Worm (Caenorhabditis elegans) whole organism, young adult: ENCODE data around the gene C50F4.8.
A peak's percentile ranks its signal among the peaks of the same experiment; 100 is the strongest.

ENCODE experiments used
- B0261.1 ChIP-seq: sonication (generic microtip); optimal IDR thresholded peaks from 2 replicates; lab custom pipeline; 2016; ENCODE audit warnings: mild to moderate bottlenecking, missing genetic modification characterization, moderate library complexity, missing compliant biosample characterization
- Y53G8AR.9 ChIP-seq: fragments of 200-800 bp; sonication (Bioruptor generic); conservative IDR thresholded peaks from 2 replicates; pipeline ENCODE4 v1.3.6; 2022; ENCODE audit warnings: missing genetic modification reagents, missing genetic modification characterization, missing compliant biosample characterization
- athp-1 ChIP-seq: sonication (generic microtip); optimal IDR thresholded peaks from 2 replicates; lab custom pipeline; 2017; ENCODE audit warnings: mild to moderate bottlenecking, missing genetic modification characterization, missing compliant biosample characterization
- ceh-40 ChIP-seq: fragments of 200-800 bp; sonication (Bioruptor generic); IDR thresholded peaks from 2 replicates; pipeline ENCODE4 v1.3.6; 2022; ENCODE audit warnings: missing genetic modification characterization, missing compliant biosample characterization
- ceh-58 ChIP-seq: fragments of 200-800 bp; sonication (Bioruptor generic); IDR thresholded peaks from 2 replicates; pipeline ENCODE4 v1.3.6; 2022; ENCODE audit warnings: missing genetic modification characterization, missing compliant biosample characterization
- dox-1 ChIP-seq: fragments of 200-800 bp; sonication (Bioruptor generic); IDR thresholded peaks from 2 replicates; pipeline ENCODE4 v1.3.6; 2022; ENCODE audit warnings: missing genetic modification reagents, missing genetic modification characterization, missing compliant biosample characterization
- ets-4 ChIP-seq: fragments of 200-800 bp; sonication (Bioruptor generic); optimal IDR thresholded peaks from 2 replicates; lab custom pipeline; 2018; ENCODE audit warnings: mild to moderate bottlenecking, missing genetic modification characterization, missing compliant biosample characterization
- him-1 ChIP-seq: sonication (generic microtip); optimal IDR thresholded peaks from 2 replicates; lab custom pipeline; 2016; ENCODE audit warnings: missing genotype, missing genetic modification reagents, missing genetic modification characterization, missing compliant biosample characterization
- hsf-1 ChIP-seq: fragments of 200-800 bp; sonication (Bioruptor generic); IDR thresholded peaks from 2 replicates; pipeline ENCODE4 v1.3.6; 2022; ENCODE audit warnings: missing genetic modification reagents, missing genetic modification characterization, missing compliant biosample characterization
- let-526 ChIP-seq: fragments of 200-800 bp; sonication (Bioruptor generic); IDR thresholded peaks from 2 replicates; pipeline ENCODE4 v1.3.6; 2022; ENCODE audit warnings: missing genetic modification reagents, missing genetic modification characterization, missing compliant biosample characterization
- lir-1 ChIP-seq: fragments of 200-800 bp; sonication (Bioruptor generic); conservative IDR thresholded peaks from 2 replicates; pipeline ENCODE4 v1.3.6; 2022; ENCODE audit warnings: missing genetic modification reagents, missing genetic modification characterization, missing compliant biosample characterization
- lsy-27 ChIP-seq: sonication (generic microtip); optimal IDR thresholded peaks from 2 replicates; lab custom pipeline; 2017; ENCODE audit warnings: missing genetic modification characterization, mild to moderate bottlenecking, missing compliant biosample characterization, antibody characterized with exemption, missing genotype, borderline replicate concordance; ENCODE audit not compliant: insufficient read depth
- mes-4 ChIP-seq: sonication (generic microtip); optimal IDR thresholded peaks from 2 replicates; lab custom pipeline; 2016; ENCODE audit warnings: missing genotype, missing genetic modification characterization, missing compliant biosample characterization
- sdz-38 ChIP-seq: sonication (generic microtip); optimal IDR thresholded peaks from 2 replicates; lab custom pipeline; 2016; ENCODE audit warnings: missing genotype, missing genetic modification characterization, missing compliant biosample characterization
- snpc-1.1 ChIP-seq: sonication (generic microtip); optimal IDR thresholded peaks from 2 replicates; lab custom pipeline; 2017; ENCODE audit warnings: missing genetic modification characterization, mild to moderate bottlenecking, missing compliant biosample characterization, antibody characterized with exemption, moderate library complexity, missing genotype, missing genetic modification reagents; ENCODE audit not compliant: insufficient read depth
- zfh-2 ChIP-seq: fragments of 200-800 bp; sonication (Bioruptor generic); conservative IDR thresholded peaks from 2 replicates; pipeline ENCODE4 v1.3.6; 2022; ENCODE audit warnings: missing genetic modification reagents, missing genetic modification characterization, missing compliant biosample characterization
- ztf-26 ChIP-seq: sonication (generic microtip); optimal IDR thresholded peaks from 2 replicates; lab custom pipeline; 2017; ENCODE audit warnings: missing genetic modification characterization, missing compliant biosample characterization
- ztf-6 ChIP-seq: fragments of 200-800 bp; sonication (Bioruptor generic); IDR thresholded peaks from 2 replicates; pipeline ENCODE4 v1.3.6; 2022; ENCODE audit warnings: missing genetic modification reagents, missing genetic modification characterization, missing compliant biosample characterization

C50F4.8 gene

DNA sequence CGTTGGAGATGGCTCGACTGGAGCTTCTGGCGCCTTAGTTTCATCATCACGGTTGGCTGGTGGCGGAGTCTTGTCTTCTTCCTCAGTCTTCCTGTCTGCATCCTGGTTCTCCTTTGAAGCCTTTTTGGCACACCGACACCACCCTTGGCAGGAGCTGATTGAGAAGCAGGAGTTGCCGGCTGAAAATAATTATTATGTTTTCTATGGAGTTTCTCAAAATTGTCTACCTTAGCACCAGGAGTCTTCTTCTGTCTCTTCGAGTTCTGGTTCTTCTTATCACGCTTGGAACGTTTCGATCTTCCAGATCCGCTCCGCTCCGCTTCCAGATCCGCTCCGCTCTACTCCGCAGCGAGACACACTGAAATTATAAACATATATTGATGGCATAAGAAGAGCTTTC is 38.1 kb downstream of the C50F4.8 start, which contains the start of gene K06A4.6:
TSS of gene K06A4.6 (minus strand) at position 101 of the 400 bp plus-strand sequence.
- TF ChIP-seq athp-1 (tag; lab: Kevin White, UChicago): no peak
- peak; percentile 60 for TF ChIP-seq zfh-2 (GFP tag; lab: Robert Waterston, UW)

DNA sequence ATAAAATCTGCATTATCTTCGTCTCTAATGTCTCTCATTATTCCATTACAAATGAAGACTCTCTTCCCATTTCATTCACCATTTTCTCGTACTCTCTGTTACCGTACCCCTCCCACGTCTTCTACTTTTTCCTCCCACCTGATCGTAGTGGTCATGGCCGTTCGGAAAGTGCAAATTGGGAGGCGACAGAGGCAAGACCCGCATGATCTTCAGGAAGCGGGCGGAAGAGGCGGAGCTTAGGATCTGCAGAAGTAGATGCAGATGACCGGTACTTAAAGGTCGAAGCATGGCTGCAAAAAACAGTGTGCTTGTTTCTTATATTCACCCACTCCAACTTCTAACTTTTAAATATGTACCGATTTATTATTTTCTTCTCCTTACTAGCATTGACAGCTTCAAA is 40.8 kb downstream of the C50F4.8 start, which contains the start of gene nas-3:
TSS of gene nas-3 (plus strand) at position 301 of the 400 bp plus-strand sequence.
- TF ChIP-seq Y53G8AR.9: no peak
- no peak for TF ChIP-seq lir-1 (GFP tag; lab: Robert Waterston, UW)
- TF ChIP-seq ztf-26 (tag; lab: Kevin White, UChicago): no peak
- no peak for TF ChIP-seq mes-4 (tag; lab: Kevin White, UChicago)
- no peak for TF ChIP-seq snpc-1.1 (tag; lab: Kevin White, UChicago)
- TF ChIP-seq ceh-58 (GFP tag; lab: Robert Waterston, UW): no peak

DNA sequence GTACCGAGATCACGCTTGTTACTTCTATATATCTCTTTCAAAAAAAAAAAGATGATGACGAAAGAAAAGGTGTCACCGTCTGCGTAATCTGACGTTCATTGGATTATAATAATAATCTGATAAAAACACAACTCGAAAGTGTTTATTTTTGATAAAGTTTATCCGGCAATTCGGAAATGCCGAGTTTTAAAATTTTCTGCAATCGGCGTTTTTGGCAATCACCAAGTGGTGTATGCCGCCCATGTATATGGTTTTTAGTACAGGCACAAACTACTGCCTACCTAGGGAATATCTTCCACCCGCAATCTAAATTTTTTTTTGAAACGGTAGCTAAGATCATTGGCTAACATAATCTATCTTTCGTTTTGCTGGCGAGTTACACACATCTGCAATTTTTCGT is 44.7 kb downstream of the C50F4.8 start:
- TF ChIP-seq dox-1 (GFP tag; lab: Robert Waterston, UW) (no peak), ets-4 (GFP tag; lab: Kevin White, UChicago) (no peak), ztf-6 (GFP tag; lab: Robert Waterston, UW) (no peak)
- TF ChIP-seq, all 124 proteins: peak for 0

DNA sequence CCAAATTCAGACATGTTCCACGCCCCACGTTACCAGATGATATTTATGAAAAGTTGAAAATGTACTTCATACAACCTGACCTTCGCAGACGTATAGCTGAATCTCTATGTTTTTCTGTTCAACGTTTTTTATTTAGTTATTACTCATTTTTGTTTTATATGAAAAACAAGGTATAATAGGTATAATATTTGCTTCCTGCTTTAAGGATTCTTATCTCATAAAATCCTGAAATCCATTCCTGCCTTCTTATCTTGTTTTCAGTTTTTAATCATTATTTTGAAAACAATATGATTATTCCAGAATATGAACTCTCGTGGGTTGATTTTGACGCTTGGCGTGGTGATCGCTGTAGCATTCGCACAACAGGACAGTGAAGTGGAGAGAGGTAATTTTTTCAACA is 47.0 kb downstream of the C50F4.8 start, which contains the start of gene flp-6:
TSS of gene flp-6 (plus strand) at position 301 of the 400 bp plus-strand sequence.
- TF ChIP-seq him-1 (no peak), sdz-38 (no peak), let-526 (no peak), B0261.1 (tag; lab: Kevin White, UChicago) (no peak), hsf-1 (GFP tag; lab: Robert Waterston, UW) (no peak), ztf-26 (tag; lab: Kevin White, UChicago) (no peak), ceh-40 (no peak), lsy-27 (no peak)
